Fruit fly (Drosophila melanogaster): Measurements from ENCODE around the gene Hsp27.

Gene Hsp27

dm6 chr3L:9432810-9433587 is 49.1 kb downstream of the Hsp27 start:
- no peak for TF ChIP-seq CG8944 (GFP tag; optimal IDR thresholded peaks at IDR 0.05)
- no peak for TF ChIP-seq vfl (GFP tag; optimal IDR thresholded peaks at IDR 0.05)
- TF ChIP-seq Nf-YC (tag; optimal IDR thresholded peaks at IDR 0.05) = no peak
- TF ChIP-seq CG31224 (GFP tag; IDR thresholded peaks at IDR 0.05) = 0 out of 2 replicates have a peak, but pooled peaks have one; percentile 5
- TF ChIP-seq Dbx (GFP tag; IDR thresholded peaks at IDR 0.05) = no peak
- no peak for TF ChIP-seq gro (GFP tag; optimal IDR thresholded peaks at IDR 0.05)
- TF ChIP-seq CG32767 (GFP tag; IDR thresholded peaks at IDR 0.05) = no peak
- no peak for TF ChIP-seq CG33213 (GFP tag; optimal IDR thresholded peaks at IDR 0.05)
- no peak for TF ChIP-seq CG7839 (tag; optimal IDR thresholded peaks at IDR 0.05)
- TF ChIP-seq kah (GFP tag; optimal IDR thresholded peaks at IDR 0.05) = peak; percentile 64
- no peak for TF ChIP-seq CG11504 (tag; optimal IDR thresholded peaks at IDR 0.05)
- no peak for TF ChIP-seq CG7963 (GFP tag; IDR thresholded peaks at IDR 0.05; ENCODE audit: partially characterized antibody)
- no peak for TF ChIP-seq crp (GFP tag; optimal IDR thresholded peaks at IDR 0.05)
- no peak for TF ChIP-seq CG9797 (GFP tag; optimal IDR thresholded peaks at IDR 0.05)
- TF ChIP-seq ara (GFP tag; IDR thresholded peaks at IDR 0.05) = no peak
- no peak for TF ChIP-seq zen2 (GFP tag; IDR thresholded peaks at IDR 0.05; ENCODE audit: partially characterized antibody)
- TF ChIP-seq fd64A (GFP tag; optimal IDR thresholded peaks at IDR 0.05) = no peak
- no peak for TF ChIP-seq Atf-2 (GFP tag; optimal IDR thresholded peaks at IDR 0.05)
- TF ChIP-seq phol (tag; optimal IDR thresholded peaks at IDR 0.05) = no peak
- no peak for TF ChIP-seq CG1603 (tag; optimal IDR thresholded peaks at IDR 0.05)
- TF ChIP-seq croc (GFP tag; conservative IDR thresholded peaks at IDR 0.05) = no peak
- no peak for TF ChIP-seq NC2α (GFP tag; optimal IDR thresholded peaks at IDR 0.05)
- no peak for TF ChIP-seq Hand (GFP tag; optimal IDR thresholded peaks at IDR 0.05)
- TF ChIP-seq Blimp-1 (GFP tag; optimal IDR thresholded peaks at IDR 0.05) = no peak
- 0 out of 3 replicates have a peak, but pooled peaks have one; percentile 33 for TF ChIP-seq ci (GFP tag; IDR thresholded peaks at IDR 0.05)
- no peak for TF ChIP-seq CkIIα-i1 (GFP tag; IDR thresholded peaks at IDR 0.05)
- no peak for TF ChIP-seq HLH54F (GFP tag; optimal IDR thresholded peaks at IDR 0.05)
- TF ChIP-seq Xrp1 (GFP tag; IDR thresholded peaks at IDR 0.05) = no peak
- no peak for TF ChIP-seq CG12659 (GFP tag; optimal IDR thresholded peaks at IDR 0.05)
- no peak for TF ChIP-seq Atf6 (GFP tag; IDR thresholded peaks at IDR 0.05)
- TF ChIP-seq chinmo (GFP tag; IDR thresholded peaks at IDR 0.05; ENCODE audit: partially characterized antibody) = 0 out of 4 replicates have a peak, but pooled peaks have one; percentile 43
- peak; percentile 12; the same call in 1 of the 2 replicates for TF ChIP-seq Adf1 (GFP tag; IDR thresholded peaks at IDR 0.05)
- no peak for TF ChIP-seq D19A (tag; optimal IDR thresholded peaks at IDR 0.05)
- no peak for TF ChIP-seq CG3847 (GFP tag; IDR thresholded peaks at IDR 0.05)
- TF ChIP-seq ac (GFP tag; optimal IDR thresholded peaks at IDR 0.05) = no peak
- TF ChIP-seq CG32772 (GFP tag; IDR thresholded peaks at IDR 0.05) = no peak
- no peak for TF ChIP-seq CG9817 (tag; optimal IDR thresholded peaks at IDR 0.05)
- no peak for TF ChIP-seq ase (GFP tag; IDR thresholded peaks at IDR 0.05)
- no peak for TF ChIP-seq CG18476 (GFP tag; optimal IDR thresholded peaks at IDR 0.05)
- no peak for TF ChIP-seq shn (GFP tag; optimal IDR thresholded peaks at IDR 0.05)
- TF ChIP-seq dimm (GFP tag; IDR thresholded peaks at IDR 0.05) = no peak
- TF ChIP-seq ato (GFP tag; IDR thresholded peaks at IDR 0.05; ENCODE audit: partially characterized antibody) = no peak
- no peak for TF ChIP-seq Hr51 (GFP tag; optimal IDR thresholded peaks at IDR 0.05)
- TF ChIP-seq Jarid2 (GFP tag; optimal IDR thresholded peaks at IDR 0.05) = no peak
- TF ChIP-seq odd (GFP tag; optimal IDR thresholded peaks at IDR 0.05) = no peak
- peak; percentile 47; the same call in 1 of the 3 replicates for TF ChIP-seq CG11456 (GFP tag; IDR thresholded peaks at IDR 0.05)
- TF ChIP-seq lab (GFP tag; optimal IDR thresholded peaks at IDR 0.05) = no peak
- no peak for TF ChIP-seq ssp (GFP tag; IDR thresholded peaks at IDR 0.05)
- TF ChIP-seq Hr39 (optimal IDR thresholded peaks at IDR 0.05) = peak; percentile 65
- peak; percentile 97 for TF ChIP-seq crol (GFP tag; IDR thresholded peaks at IDR 0.05)
